Worm (Caenorhabditis elegans) whole organism, L3 larva: Measurements from ENCODE around the gene ztf-18.

Experiments
- R02D3.7 ChIP-seq: fragments of 150-350 bp; optimal IDR thresholded peaks from 2 replicates; lab custom pipeline; 2014; ENCODE audit warnings: missing biosample characterization, missing genetic modification characterization
- ZK546.5 ChIP-seq: sonication (generic microtip); optimal IDR thresholded peaks from 2 replicates; lab custom pipeline; 2017; ENCODE audit warnings: missing biosample characterization, missing genetic modification characterization
- aly-2 ChIP-seq: fragments of 150-350 bp; optimal IDR thresholded peaks from 2 replicates; lab custom pipeline; 2014; ENCODE audit warnings: missing biosample characterization, missing genetic modification characterization
- ama-1 ChIP-seq: fragments of 150-350 bp; optimal IDR thresholded peaks from 2 replicates; lab custom pipeline; 2018
- ceh-16 ChIP-seq: sonication (generic microtip); optimal IDR thresholded peaks from 2 replicates; lab custom pipeline; 2017; ENCODE audit warnings: missing biosample characterization, missing genetic modification characterization
- ceh-28 ChIP-seq: fragments of 150-350 bp; optimal IDR thresholded peaks from 2 replicates; lab custom pipeline; 2014; ENCODE audit warnings: missing biosample characterization, missing genetic modification reagents, missing genetic modification characterization
- egl-27 ChIP-seq: sonication (generic microtip); optimal IDR thresholded peaks from 4 replicates; lab custom pipeline; 2017; ENCODE audit warnings: missing biosample characterization, missing genetic modification reagents, missing genetic modification characterization
- egl-5 ChIP-seq: fragments of 150-350 bp; optimal IDR thresholded peaks from 2 replicates; lab custom pipeline; 2017; ENCODE audit warnings: missing biosample characterization, missing genetic modification reagents, missing genetic modification characterization, inconsistent platforms
- elt-1 ChIP-seq: fragments of 150-350 bp; optimal IDR thresholded peaks from 2 replicates; lab custom pipeline; 2014; ENCODE audit warnings: missing biosample characterization, missing genetic modification characterization
- elt-2 ChIP-seq: sonication (generic microtip); optimal IDR thresholded peaks from 2 replicates; lab custom pipeline; 2016; ENCODE audit warnings: missing genetic modification reagents, mild to moderate bottlenecking, missing genetic modification characterization, missing compliant biosample characterization
- elt-3 ChIP-seq, 3 experiments: fragments of 150-350 bp in 1 of 3; sonication (generic microtip) in 2 of 3; optimal IDR thresholded peaks; 2 replicates in 2 of 3; 4 replicates in 1 of 3; lab custom pipeline; 2014 to 2017; ENCODE audit warnings: missing biosample characterization in 3 of 3, missing genetic modification characterization in 3 of 3
- eor-1 ChIP-seq, 2 experiments: fragments of 150-350 bp; optimal IDR thresholded peaks; 2 replicates each; lab custom pipeline; 2014 to 2018; ENCODE audit warnings: missing biosample characterization in 2 of 2, missing genetic modification characterization in 2 of 2
- fkh-10 ChIP-seq: sonication (generic microtip); optimal IDR thresholded peaks from 2 replicates; lab custom pipeline; 2017; ENCODE audit warnings: missing biosample characterization, missing genetic modification reagents, missing genetic modification characterization
- fos-1 ChIP-seq: fragments of 150-350 bp; optimal IDR thresholded peaks from 2 replicates; lab custom pipeline; 2014; ENCODE audit warnings: missing biosample characterization, missing genetic modification characterization
- hmg-11 ChIP-seq: sonication (generic microtip); optimal IDR thresholded peaks from 2 replicates; lab custom pipeline; 2016; ENCODE audit warnings: missing genetic modification characterization, missing compliant biosample characterization
- jun-1 ChIP-seq: fragments of 150-350 bp; optimal IDR thresholded peaks from 2 replicates; lab custom pipeline; 2014; ENCODE audit warnings: missing biosample characterization, missing genetic modification reagents, missing genetic modification characterization
- lin-15B ChIP-seq: fragments of 150-350 bp; optimal IDR thresholded peaks from 2 replicates; lab custom pipeline; 2014; ENCODE audit warnings: missing biosample characterization, missing genetic modification characterization
- lin-39 ChIP-seq: fragments of 150-350 bp; optimal IDR thresholded peaks from 2 replicates; lab custom pipeline; 2018; ENCODE audit warnings: missing biosample characterization, missing genetic modification reagents, missing genetic modification characterization
- mdl-1 ChIP-seq: fragments of 150-350 bp; optimal IDR thresholded peaks from 2 replicates; lab custom pipeline; 2014; ENCODE audit warnings: missing biosample characterization, missing genetic modification characterization
- mml-1 ChIP-seq: fragments of 150-350 bp; sonication (generic microtip); optimal IDR thresholded peaks from 3 replicates; lab custom pipeline; 2014; ENCODE audit warnings: missing biosample characterization, missing genetic modification characterization
- nfya-1 ChIP-seq: sonication (generic microtip); optimal IDR thresholded peaks from 2 replicates; lab custom pipeline; 2017; ENCODE audit warnings: missing genetic modification characterization, mild to moderate bottlenecking, missing compliant biosample characterization, antibody characterized with exemption, moderate library complexity; ENCODE audit not compliant: insufficient read depth
- nhr-23 ChIP-seq: fragments of 150-350 bp; optimal IDR thresholded peaks from 2 replicates; lab custom pipeline; 2014; ENCODE audit warnings: missing biosample characterization, missing genetic modification reagents, missing genetic modification characterization
- nhr-237 ChIP-seq: fragments of 150-350 bp; optimal IDR thresholded peaks from 2 replicates; lab custom pipeline; 2014; ENCODE audit warnings: missing biosample characterization, missing genetic modification characterization
- nhr-25 ChIP-seq: sonication (generic microtip); optimal IDR thresholded peaks from 2 replicates; lab custom pipeline; 2017; ENCODE audit warnings: missing biosample characterization, missing genetic modification characterization
- nhr-28 ChIP-seq: fragments of 150-350 bp; optimal IDR thresholded peaks from 2 replicates; lab custom pipeline; 2014; ENCODE audit warnings: missing biosample characterization, missing genetic modification characterization
- nhr-43 ChIP-seq: sonication (generic microtip); optimal IDR thresholded peaks from 2 replicates; lab custom pipeline; 2016; ENCODE audit warnings: mild to moderate bottlenecking, missing genetic modification characterization, missing compliant biosample characterization; ENCODE audit not compliant: poor library complexity, severe bottlenecking
- nhr-76 ChIP-seq: fragments of 150-350 bp; sonication (generic microtip); optimal IDR thresholded peaks from 5 replicates; lab custom pipeline; 2014; ENCODE audit warnings: missing biosample characterization, missing genetic modification characterization
- nhr-77 ChIP-seq: fragments of 150-350 bp; optimal IDR thresholded peaks from 2 replicates; lab custom pipeline; 2014; ENCODE audit warnings: missing biosample characterization, missing genetic modification characterization
- pha-4 ChIP-seq: fragments of 150-350 bp; optimal IDR thresholded peaks from 2 replicates; lab custom pipeline; 2014; ENCODE audit warnings: missing biosample characterization, missing genetic modification reagents, missing genetic modification characterization
- pqm-1 ChIP-seq: fragments of 150-350 bp; optimal IDR thresholded peaks from 2 replicates; lab custom pipeline; 2017; ENCODE audit warnings: missing biosample characterization, missing genetic modification characterization, inconsistent platforms
- sea-2 ChIP-seq: fragments of 150-350 bp; sonication (generic microtip); optimal IDR thresholded peaks from 4 replicates; lab custom pipeline; 2014; ENCODE audit warnings: missing biosample characterization, missing genetic modification reagents, missing genetic modification characterization
- skn-1 ChIP-seq: fragments of 150-350 bp; optimal IDR thresholded peaks from 2 replicates; lab custom pipeline; 2014; ENCODE audit warnings: missing biosample characterization, missing genetic modification characterization
- snpc-4 ChIP-seq: fragments of 150-350 bp; optimal IDR thresholded peaks from 2 replicates; lab custom pipeline; 2014; ENCODE audit warnings: missing biosample characterization, missing genetic modification characterization
- tbx-2 ChIP-seq: sonication (generic microtip); optimal IDR thresholded peaks from 2 replicates; lab custom pipeline; 2016; ENCODE audit warnings: mild to moderate bottlenecking, missing genetic modification characterization, missing compliant biosample characterization
- unc-39 ChIP-seq: sonication (generic microtip); optimal IDR thresholded peaks from 4 replicates; lab custom pipeline; 2017; ENCODE audit warnings: missing biosample characterization, missing genetic modification characterization
- zag-1 ChIP-seq: fragments of 150-350 bp; optimal IDR thresholded peaks from 2 replicates; lab custom pipeline; 2014; ENCODE audit warnings: missing biosample characterization, missing genetic modification characterization
- ztf-11 ChIP-seq: fragments of 150-350 bp; optimal IDR thresholded peaks from 2 replicates; lab custom pipeline; 2014; ENCODE audit warnings: missing biosample characterization, missing genetic modification characterization
- ztf-4 ChIP-seq: fragments of 150-350 bp; optimal IDR thresholded peaks from 2 replicates; lab custom pipeline; 2014; ENCODE audit warnings: missing biosample characterization, missing genetic modification characterization

ztf-18 gene

ce11 chrIII:900134-900533 lies 4.6 kb upstream of the ztf-18 start:
- TF ChIP-seq ztf-4 (tag; lab: Kevin White, UChicago) (no peak), ama-1 (no peak), unc-39 (tag; lab: Kevin White, UChicago) (no peak), mml-1 (tag; lab: Kevin White, UChicago) (no peak), nhr-25 (tag; lab: Kevin White, UChicago) (no peak)

DNA sequence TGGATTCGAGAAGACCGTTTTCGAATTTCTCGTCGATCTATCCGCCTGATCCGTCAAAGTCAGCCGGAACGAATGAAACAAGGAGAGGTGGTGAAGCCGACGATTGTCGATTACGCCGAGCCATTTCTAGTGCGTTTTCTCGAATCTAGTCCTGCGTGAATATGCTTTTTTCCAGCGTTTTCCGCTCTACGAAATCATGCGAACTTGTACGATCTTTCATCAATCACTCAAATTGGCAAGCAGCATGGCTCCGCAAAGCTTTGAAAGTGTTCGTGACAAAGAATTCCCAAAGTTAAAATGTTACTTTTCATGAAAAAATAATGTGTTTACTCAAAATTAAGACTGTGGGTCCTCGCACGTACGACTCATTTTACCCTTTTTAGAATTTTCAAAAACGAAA lies 1.4 kb upstream of the ztf-18 start:
- TF ChIP-seq egl-5 (no peak), mml-1 (tag; lab: Kevin White, UChicago) (no peak), unc-39 (tag; lab: Kevin White, UChicago) (no peak), ama-1 (no peak), elt-3 (tag; optimal IDR thresholded peaks at IDR 0.05; lab: Kevin White, UChicago) (no peak), nhr-28 (tag; lab: Kevin White, UChicago) (no peak), tbx-2 (tag; lab: Kevin White, UChicago) (no peak), ZK546.5 (no peak), elt-1 (tag; lab: Kevin White, UChicago) (no peak), fos-1 (tag; lab: Kevin White, UChicago) (no peak), pha-4 (tag; lab: Kevin White, UChicago) (no peak), aly-2 (no peak), lin-15B (tag; lab: Kevin White, UChicago) (no peak), ztf-11 (tag; lab: Kevin White, UChicago) (no peak), lin-39 (tag; lab: Kevin White, UChicago) (no peak), jun-1 (tag; lab: Kevin White, UChicago) (no peak), fkh-10 (no peak), ceh-28 (no peak), ceh-16 (tag; lab: Kevin White, UChicago) (no peak)

DNA sequence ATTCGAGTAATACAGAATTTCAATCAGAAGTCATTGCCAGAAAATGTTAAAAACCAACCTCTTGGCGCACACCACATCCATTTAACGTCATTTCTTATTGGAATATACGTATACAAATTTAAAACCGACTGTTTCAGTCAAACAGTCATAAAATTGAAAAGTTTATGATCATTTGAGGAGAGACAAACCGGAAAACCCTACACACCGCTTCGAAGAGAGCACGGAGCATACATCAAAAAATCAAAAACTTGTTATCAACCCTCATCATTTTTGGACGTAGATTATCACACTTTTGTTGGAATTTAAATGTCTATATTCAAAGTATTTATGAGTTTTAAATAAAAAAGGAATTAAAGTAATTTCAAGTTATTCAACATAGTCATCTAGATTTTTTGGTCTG lies 4.5 kb downstream of the ztf-18 start, which contains the start of gene T24C4.10:
TSS of gene T24C4.10 (minus strand) at position 230 of the 400 bp plus-strand sequence.
- TF ChIP-seq skn-1 (tag; lab: Kevin White, UChicago): no peak
- TF ChIP-seq nhr-76: no peak
- TF ChIP-seq lin-39 (tag; lab: Kevin White, UChicago): no peak
- TF ChIP-seq elt-3 (tag; optimal IDR thresholded peaks at IDR 0.05; lab: Kevin White, UChicago): no peak
- TF ChIP-seq pqm-1 (tag; lab: Kevin White, UChicago): peak; percentile 48
- TF ChIP-seq elt-2 (tag; lab: Kevin White, UChicago): peak; percentile 62
- no peak for TF ChIP-seq fos-1 (tag; lab: Kevin White, UChicago)
- TF ChIP-seq ceh-16 (tag; lab: Kevin White, UChicago): no peak
- no peak for TF ChIP-seq hmg-11 (tag; lab: Kevin White, UChicago)
- no peak for TF ChIP-seq eor-1 (tag; optimal IDR thresholded peaks at IDR 0.05; lab: Kevin White, UChicago)
- TF ChIP-seq nhr-43 (tag; lab: Kevin White, UChicago): no peak
- no peak for TF ChIP-seq R02D3.7 (tag; lab: Kevin White, UChicago)
- TF ChIP-seq elt-1 (tag; lab: Kevin White, UChicago): no peak
- no peak for TF ChIP-seq nhr-77 (tag; lab: Kevin White, UChicago)
- TF ChIP-seq mdl-1: no peak

DNA sequence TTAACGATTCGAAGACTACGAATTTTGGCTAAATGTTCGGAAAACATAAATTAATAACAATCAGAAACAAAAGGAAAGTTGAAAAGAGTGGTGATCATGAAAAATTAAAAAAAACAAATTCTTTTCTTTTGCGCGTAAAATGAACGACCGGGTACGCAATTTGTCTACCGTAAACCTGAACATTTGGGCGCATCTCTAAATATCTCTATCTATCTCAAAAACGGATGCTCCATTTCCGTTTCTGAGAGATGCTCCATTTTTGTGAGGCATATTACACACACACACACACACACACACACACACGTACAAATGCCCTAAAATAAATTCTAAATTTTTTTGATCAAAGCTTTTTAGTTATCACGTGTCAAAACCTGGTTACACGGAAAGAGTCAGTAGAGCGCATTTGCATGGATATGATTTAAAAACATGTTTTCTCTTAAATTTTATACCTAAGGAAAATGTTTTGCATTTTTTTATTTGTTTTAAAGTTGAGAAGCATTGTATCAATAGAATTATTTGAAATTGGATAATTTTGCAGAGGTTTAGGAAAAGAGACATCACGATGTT lies 6.4 kb downstream of the ztf-18 start:
- TF ChIP-seq nfya-1 (tag; lab: Kevin White, UChicago) (peak; percentile 19), zag-1 (no peak)

DNA sequence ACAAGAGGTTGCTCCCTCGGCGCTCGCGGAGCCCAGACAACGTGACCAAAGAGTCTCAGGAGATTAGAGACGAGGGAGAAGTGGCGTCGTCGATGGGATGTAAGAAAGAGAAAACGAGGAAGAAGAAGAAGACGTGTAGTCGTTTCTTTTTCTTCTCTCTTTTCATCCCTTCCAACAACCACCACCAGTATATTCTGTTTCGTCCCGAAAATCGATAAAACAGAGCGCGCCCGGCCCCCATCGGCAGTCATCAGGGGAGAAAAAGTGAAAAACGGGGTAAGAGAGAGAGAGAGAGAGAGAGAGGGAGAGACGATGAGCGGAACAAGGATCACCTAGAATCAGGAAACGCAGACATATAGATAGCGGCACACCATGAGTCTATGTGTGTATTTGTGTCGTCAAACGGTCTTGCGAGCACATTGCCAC lies 7.6 kb downstream of the ztf-18 start:
- TF ChIP-seq pqm-1 (tag; lab: Kevin White, UChicago): peak; percentile 8
- TF ChIP-seq aly-2: no peak
- TF ChIP-seq ama-1: peak; percentile 45
- no peak for TF ChIP-seq elt-1 (tag; lab: Kevin White, UChicago)
- no peak for TF ChIP-seq ZK546.5
- peak; percentile 37 for TF ChIP-seq tbx-2 (tag; lab: Kevin White, UChicago)
- TF ChIP-seq mdl-1: peak; percentile 48
- TF ChIP-seq nhr-23: peak; percentile 60
- peak; percentile 40 for TF ChIP-seq lin-15B (tag; lab: Kevin White, UChicago)
- TF ChIP-seq pha-4 (tag; lab: Kevin White, UChicago): peak; percentile 46
- peak; percentile 79 for TF ChIP-seq sea-2 (GFP tag; lab: Kevin White, UChicago)
- no peak for TF ChIP-seq fos-1 (tag; lab: Kevin White, UChicago)
- no peak for TF ChIP-seq nhr-237 (tag; lab: Kevin White, UChicago)
- peak; percentile 2 for TF ChIP-seq nhr-25 (tag; lab: Kevin White, UChicago)
- peak; percentile 33 for TF ChIP-seq fkh-10
- peak; percentile 89 for TF ChIP-seq ceh-28
- peak; percentile 66 for TF ChIP-seq elt-2 (tag; lab: Kevin White, UChicago)
- peak; percentile 71 for TF ChIP-seq hmg-11 (tag; lab: Kevin White, UChicago)
- TF ChIP-seq egl-5: peak; percentile 60
- peak; percentile 81 for TF ChIP-seq lin-39 (tag; lab: Kevin White, UChicago)
- TF ChIP-seq mml-1 (tag; lab: Kevin White, UChicago): no peak
- peak; percentile 82 for TF ChIP-seq nfya-1 (tag; lab: Kevin White, UChicago)
- TF ChIP-seq skn-1 (tag; lab: Kevin White, UChicago): peak; percentile 41
- peak; percentile 50 for TF ChIP-seq egl-27 (tag; lab: Kevin White, UChicago)
- TF ChIP-seq jun-1 (tag; lab: Kevin White, UChicago): peak; percentile 31
- peak; percentile 76 for TF ChIP-seq snpc-4 (tag; lab: Kevin White, UChicago)
- no peak for TF ChIP-seq zag-1
